Fruit fly (Drosophila melanogaster) whole organism, embryonic: ENCODE measurements around the gene Pfas.

Experiments used
- B-H1 ChIP-seq: fragments of 200-800 bp; sonication (Bioruptor generic); IDR thresholded peaks from 3 replicates; pipeline ENCODE4 v1.3.6; 2022; ENCODE audit warnings: missing biosample characterization, missing genetic modification characterization
- CG10267 ChIP-seq: fragments of 200-800 bp; sonication (Bioruptor generic); optimal IDR thresholded peaks from 2 replicates; lab custom pipeline; 2018; ENCODE audit warnings: missing biosample characterization, mild to moderate bottlenecking, missing genetic modification characterization, moderate library complexity
- CG10366 ChIP-seq: fragments of 200-800 bp; sonication (Bioruptor generic); IDR thresholded peaks from 2 replicates; pipeline ENCODE4 v1.3.6; 2022; ENCODE audit warnings: missing biosample characterization, missing genetic modification characterization
- CG10431 ChIP-seq: fragments of 200-800 bp; sonication (Bioruptor generic); optimal IDR thresholded peaks from 3 replicates; lab custom pipeline; 2018; ENCODE audit warnings: missing biosample characterization, mild to moderate bottlenecking, missing genetic modification characterization
- CG11247 ChIP-seq: fragments of 200-800 bp; sonication (Bioruptor generic); IDR thresholded peaks from 2 replicates; pipeline ENCODE4 v1.3.6; 2022; ENCODE audit warnings: missing biosample characterization, missing genetic modification characterization
- CG12155 ChIP-seq: fragments of 200-800 bp; sonication (Bioruptor generic); optimal IDR thresholded peaks from 3 replicates; lab custom pipeline; 2016; ENCODE audit warnings: missing biosample characterization, missing genetic modification characterization
- CG12236 ChIP-seq: fragments of 200-800 bp; sonication (Bioruptor generic); optimal IDR thresholded peaks from 2 replicates; lab custom pipeline; 2016; ENCODE audit warnings: missing biosample characterization, missing genetic modification characterization
- CG12769 ChIP-seq: fragments of 200-800 bp; sonication (Bioruptor generic); optimal IDR thresholded peaks from 2 replicates; lab custom pipeline; 2019; ENCODE audit warnings: missing biosample characterization, mild to moderate bottlenecking, missing genetic modification characterization, moderate library complexity
- CG13624 ChIP-seq: fragments of 200-800 bp; sonication (Bioruptor generic); optimal IDR thresholded peaks from 2 replicates; lab custom pipeline; 2016; ENCODE audit warnings: missing biosample characterization, missing genetic modification characterization
- CG15073 ChIP-seq: fragments of 200-800 bp; sonication (Bioruptor generic); optimal IDR thresholded peaks from 2 replicates; lab custom pipeline; 2016; ENCODE audit warnings: missing biosample characterization, missing genetic modification characterization
- CG17361 ChIP-seq: fragments of 200-800 bp; sonication (Bioruptor generic); IDR thresholded peaks from 3 replicates; pipeline ENCODE4 v1.3.6; 2022; ENCODE audit warnings: missing biosample characterization, missing genetic modification characterization
- CG17912 ChIP-seq: fragments of 200-800 bp; sonication (Bioruptor generic); optimal IDR thresholded peaks from 2 replicates; lab custom pipeline; 2018; ENCODE audit warnings: missing biosample characterization, mild to moderate bottlenecking, missing genetic modification characterization
- CG2116 ChIP-seq: fragments of 200-800 bp; sonication (Bioruptor generic); optimal IDR thresholded peaks from 3 replicates; lab custom pipeline; 2018; ENCODE audit warnings: missing biosample characterization, mild to moderate bottlenecking, missing genetic modification characterization
- CG2120 ChIP-seq: fragments of 200-800 bp; sonication (Bioruptor generic); optimal IDR thresholded peaks from 3 replicates; lab custom pipeline; 2016; ENCODE audit warnings: missing biosample characterization, missing genetic modification characterization
- CG4820 ChIP-seq: fragments of 200-800 bp; sonication (Bioruptor generic); optimal IDR thresholded peaks from 3 replicates; lab custom pipeline; 2016; ENCODE audit warnings: missing biosample characterization, missing genetic modification characterization
- CG7786 ChIP-seq: fragments of 200-800 bp; sonication (Bioruptor generic); optimal IDR thresholded peaks from 2 replicates; lab custom pipeline; 2016; ENCODE audit warnings: missing biosample characterization, missing genetic modification characterization
- CG8924 ChIP-seq: fragments of 200-800 bp; optimal IDR thresholded peaks from 3 replicates; lab custom pipeline; 2019; ENCODE audit warnings: missing biosample characterization, mild to moderate bottlenecking, missing genetic modification characterization, moderate library complexity
- CG9932 ChIP-seq: fragments of 200-800 bp; sonication (Bioruptor generic); IDR thresholded peaks from 2 replicates; pipeline ENCODE4 v1.3.6; 2022; ENCODE audit warnings: missing biosample characterization, missing genetic modification characterization
- Ets65A ChIP-seq: fragments of 200-800 bp; sonication (Bioruptor generic); peaks from one replicate; lab custom pipeline; 2016; ENCODE audit warnings: missing biosample characterization, missing genetic modification characterization
- Hsf ChIP-seq: fragments of 200-800 bp; sonication (Bioruptor generic); optimal IDR thresholded peaks from 3 replicates; lab custom pipeline; 2016; ENCODE audit warnings: missing biosample characterization, missing genetic modification characterization
- Meics ChIP-seq: fragments of 200-800 bp; sonication (Bioruptor generic); optimal IDR thresholded peaks from 2 replicates; lab custom pipeline; 2017; ENCODE audit warnings: missing biosample characterization, mild to moderate bottlenecking, missing genetic modification characterization
- Myb ChIP-seq: fragments of 200-800 bp; sonication (Bioruptor generic); optimal IDR thresholded peaks from 2 replicates; lab custom pipeline; 2016; ENCODE audit warnings: missing biosample characterization, missing genetic modification characterization
- Sry-δ ChIP-seq: fragments of 200-800 bp; sonication (Bioruptor generic); optimal IDR thresholded peaks from 2 replicates; lab custom pipeline; 2016; ENCODE audit warnings: missing biosample characterization, missing genetic modification characterization
- ac ChIP-seq: fragments of 200-800 bp; sonication (Bioruptor generic); optimal IDR thresholded peaks from 3 replicates; lab custom pipeline; 2017; ENCODE audit warnings: missing biosample characterization, mild to moderate bottlenecking, missing genetic modification characterization
- bbx ChIP-seq: fragments of 200-800 bp; sonication (Bioruptor generic); IDR thresholded peaks from 2 replicates; pipeline ENCODE4 v1.3.6; 2022; ENCODE audit warnings: missing biosample characterization, missing genetic modification characterization; ENCODE audit not compliant: partially characterized antibody
- cas ChIP-seq: fragments of 200-800 bp; sonication (Bioruptor generic); IDR thresholded peaks from 2 replicates; pipeline ENCODE4 v1.3.6; 2022; ENCODE audit warnings: missing biosample characterization, missing genetic modification characterization
- chinmo ChIP-seq: fragments of 200-800 bp; sonication (Bioruptor generic); IDR thresholded peaks from 4 replicates; pipeline ENCODE4 v1.3.6; 2022; ENCODE audit warnings: missing biosample characterization, missing genetic modification characterization; ENCODE audit not compliant: partially characterized antibody
- ci ChIP-seq: fragments of 200-800 bp; sonication (Bioruptor generic); IDR thresholded peaks from 3 replicates; pipeline ENCODE4 v1.3.6; 2022; ENCODE audit warnings: missing biosample characterization, missing genetic modification characterization
- disco-r ChIP-seq: fragments of 200-800 bp; sonication (Bioruptor generic); optimal IDR thresholded peaks from 2 replicates; lab custom pipeline; 2016; ENCODE audit warnings: missing biosample characterization, missing genetic modification characterization
- exex ChIP-seq: fragments of 200-800 bp; sonication (Bioruptor generic); optimal IDR thresholded peaks from 4 replicates; lab custom pipeline; 2018; ENCODE audit warnings: missing biosample characterization, mild to moderate bottlenecking, missing genetic modification characterization, moderate library complexity
- gro ChIP-seq: fragments of 200-800 bp; sonication (Bioruptor generic); optimal IDR thresholded peaks from 2 replicates; lab custom pipeline; 2016; ENCODE audit warnings: missing biosample characterization, missing genetic modification characterization
- hb ChIP-seq: fragments of 200-800 bp; sonication (Bioruptor generic); IDR thresholded peaks from 3 replicates; pipeline ENCODE4 v1.3.6; 2022; ENCODE audit warnings: missing biosample characterization, missing genetic modification characterization; ENCODE audit not compliant: partially characterized antibody
- hkb ChIP-seq, 2 experiments: fragments of 200-800 bp in 1 of 2; fragments of >200 bp in 1 of 2; sonication (Bioruptor generic) in 1 of 2; IDR thresholded peaks in 1 of 2; optimal IDR thresholded peaks in 1 of 2; 2 replicates each; pipeline versions ENCODE4 v1.3.6 to Lab custom; 2017 to 2022; ENCODE audit warnings: missing biosample characterization in 1 of 2, missing genetic modification characterization in 1 of 2
- inv ChIP-seq: fragments of 200-800 bp; sonication (Bioruptor generic); IDR thresholded peaks from 2 replicates; pipeline ENCODE4 v1.3.6; 2022; ENCODE audit warnings: missing biosample characterization, missing genetic modification characterization; ENCODE audit not compliant: partially characterized antibody
- mam ChIP-seq: fragments of 200-800 bp; sonication (Bioruptor generic); optimal IDR thresholded peaks from 3 replicates; lab custom pipeline; 2016; ENCODE audit warnings: missing biosample characterization, missing genetic modification characterization
- nerfin-2 ChIP-seq: fragments of 200-800 bp; sonication (Bioruptor generic); IDR thresholded peaks from 2 replicates; pipeline ENCODE4 v1.3.6; 2022; ENCODE audit warnings: missing biosample characterization, missing genetic modification characterization; ENCODE audit not compliant: partially characterized antibody
- pfk ChIP-seq: fragments of 200-800 bp; sonication (Bioruptor generic); optimal IDR thresholded peaks from 2 replicates; lab custom pipeline; 2018; ENCODE audit warnings: missing biosample characterization, mild to moderate bottlenecking, missing genetic modification characterization, moderate library complexity
- pnt ChIP-seq: fragments of 200-800 bp; sonication (Bioruptor generic); optimal IDR thresholded peaks from 3 replicates; lab custom pipeline; 2016; ENCODE audit warnings: missing biosample characterization, missing genetic modification characterization
- row ChIP-seq: fragments of 200-800 bp; sonication (Bioruptor generic); IDR thresholded peaks from 3 replicates; pipeline ENCODE4 v1.3.6; 2022; ENCODE audit warnings: missing biosample characterization, missing genetic modification characterization
- slbo ChIP-seq: fragments of 200-800 bp; sonication (Bioruptor generic); IDR thresholded peaks from 2 replicates; pipeline ENCODE4 v1.3.6; 2022; ENCODE audit warnings: missing biosample characterization, missing genetic modification characterization
- sqz ChIP-seq: fragments of 200-800 bp; sonication (Bioruptor generic); optimal IDR thresholded peaks from 3 replicates; lab custom pipeline; 2018; ENCODE audit warnings: missing biosample characterization, mild to moderate bottlenecking, missing genetic modification characterization
- ssp ChIP-seq: fragments of 200-800 bp; sonication (Bioruptor generic); IDR thresholded peaks from 2 replicates; pipeline ENCODE4 v1.3.6; 2022; ENCODE audit warnings: missing biosample characterization, missing genetic modification characterization
- trem ChIP-seq: fragments of 200-800 bp; optimal IDR thresholded peaks from 3 replicates; lab custom pipeline; 2019; ENCODE audit warnings: missing biosample characterization, mild to moderate bottlenecking, missing genetic modification characterization, moderate library complexity
- unc-4 ChIP-seq: fragments of 200-800 bp; sonication (Bioruptor generic); IDR thresholded peaks from 2 replicates; pipeline ENCODE4 v1.3.6; 2022; ENCODE audit warnings: missing biosample characterization, missing genetic modification characterization; ENCODE audit not compliant: partially characterized antibody
- usp ChIP-seq: fragments of >200 bp; optimal IDR thresholded peaks from 2 replicates; lab custom pipeline; 2017; ENCODE audit warnings: missing biosample characterization, missing genetic modification characterization
- vvl ChIP-seq: fragments of 200-800 bp; sonication (Bioruptor generic); IDR thresholded peaks from 2 replicates; pipeline ENCODE4 v1.3.6; 2022; ENCODE audit warnings: missing biosample characterization, missing genetic modification characterization
- wek ChIP-seq: fragments of 200-800 bp; sonication (Bioruptor generic); optimal IDR thresholded peaks from 3 replicates; lab custom pipeline; 2018; ENCODE audit warnings: missing biosample characterization, mild to moderate bottlenecking, missing genetic modification characterization, moderate library complexity

Gene Pfas

dm6 chr2L:6070656-6071231, 24.9 kb upstream of the Pfas start, which contains the start of the genes CG9154 and Kr-h2 (continued):
- TF ChIP-seq CG12155 (GFP tag; lab: Kevin White, UChicago) = peak; percentile 23
- TF ChIP-seq hkb (optimal IDR thresholded peaks at IDR 0.05; lab: Kevin White, UChicago) = no peak
- TF ChIP-seq hkb (GFP tag; IDR thresholded peaks at IDR 0.05; lab: Robert Waterston, UW) = no peak
- TF ChIP-seq Ets65A (GFP tag; lab: Kevin White, UChicago) = peak; percentile 94
- TF ChIP-seq gro (GFP tag; lab: Kevin White, UChicago) = no peak
- TF ChIP-seq slbo (GFP tag; lab: Robert Waterston, UW) = peak; percentile 31; the same call in 1 of the 2 replicates
- peak; percentile 47; the same call in 1 of the 2 replicates for TF ChIP-seq vvl
- TF ChIP-seq exex (tag; lab: Kevin White, UChicago) = peak; percentile 28
- TF ChIP-seq nerfin-2 (GFP tag; lab: Robert Waterston, UW) = peak; percentile 68
- peak; percentile 23 for TF ChIP-seq CG4820

- peak; percentile 68 for TF ChIP-seq Myb (GFP tag; lab: Kevin White, UChicago)
- no peak for TF ChIP-seq usp (GFP tag; lab: Kevin White, UChicago)
- TF ChIP-seq Sry-δ = peak; percentile 95
- TF ChIP-seq CG13624 (GFP tag; lab: Kevin White, UChicago) = peak; percentile 29
- no peak for TF ChIP-seq CG10431 (GFP tag; lab: Kevin White, UChicago)
- no peak for TF ChIP-seq ac (GFP tag; lab: Kevin White, UChicago)
- no peak for TF ChIP-seq CG12236 (GFP tag; lab: Kevin White, UChicago)
- peak; percentile 93 for TF ChIP-seq sqz (GFP tag; lab: Kevin White, UChicago)
- TF ChIP-seq CG12769 (tag; lab: Kevin White, UChicago) = no peak
- no peak for TF ChIP-seq CG17361 (GFP tag; lab: Robert Waterston, UW)
- TF ChIP-seq chinmo (GFP tag; lab: Robert Waterston, UW) = peak; percentile 78; the same call in 2 of the 4 replicates
- no peak for TF ChIP-seq CG15073 (GFP tag; lab: Kevin White, UChicago)
- no peak for TF ChIP-seq disco-r (GFP tag; lab: Kevin White, UChicago)
- peak; percentile 25 for TF ChIP-seq CG2120
- TF ChIP-seq inv (GFP tag; lab: Robert Waterston, UW) = peak; percentile 80
- TF ChIP-seq Meics (GFP tag; lab: Kevin White, UChicago) = no peak
- TF ChIP-seq ci = no peak
- no peak for TF ChIP-seq CG7786 (GFP tag; lab: Kevin White, UChicago)
- TF ChIP-seq pnt (GFP tag; lab: Kevin White, UChicago) = no peak
- peak; percentile 26 for TF ChIP-seq trem (tag; lab: Kevin White, UChicago)
- no peak for TF ChIP-seq mam (GFP tag; lab: Kevin White, UChicago)
- TF ChIP-seq CG9932 = peak; percentile 52
- peak; percentile 21 for TF ChIP-seq CG10267
- TF ChIP-seq CG8924 (tag; lab: Kevin White, UChicago) = no peak
- peak; percentile 88 for TF ChIP-seq CG2116
- TF ChIP-seq B-H1 (GFP tag; lab: Robert Waterston, UW) = no peak; the same call in 2 of the 3 replicates
- no peak for TF ChIP-seq ssp
- TF ChIP-seq CG17912 (GFP tag; lab: Kevin White, UChicago) = no peak
- TF ChIP-seq pfk (GFP tag; lab: Kevin White, UChicago) = no peak
- no peak for TF ChIP-seq CG10366 (GFP tag; lab: Robert Waterston, UW)
- TF ChIP-seq wek = no peak
- TF ChIP-seq row = peak; percentile 53; the same call in 2 of the 3 replicates
- TF ChIP-seq cas (GFP tag; lab: Robert Waterston, UW) = no peak
- no peak for TF ChIP-seq Hsf
- peak; percentile 90 for TF ChIP-seq unc-4 (GFP tag; lab: Robert Waterston, UW)
- no peak for TF ChIP-seq CG11247 (GFP tag; lab: Robert Waterston, UW)
- peak; percentile 60; the same call in 2 of the 3 replicates for TF ChIP-seq hb (GFP tag; lab: Robert Waterston, UW)
- peak; percentile 91 for TF ChIP-seq bbx
Measured at dm6 chr2L:6068544-6069251, 22.8 kb upstream of the Pfas start, which contains the start of the genes CG9150 and Pfdn1. Gene CG9150 (minus strand): TSS chr2L:6068594. Gene Pfdn1 (plus strand): TSS chr2L:6069079.
